Fruit fly (Drosophila melanogaster) Kc167 (cell line): ENCODE measurements around the gene Polr2A.

Source experiments
- Myc ChIP-seq: fragments of >200 bp; optimal IDR thresholded peaks from 2 replicates; lab custom pipeline; 2017; ENCODE audit warnings: missing external identifiers
- h ChIP-seq: fragments of >200 bp; optimal IDR thresholded peaks from 3 replicates; lab custom pipeline; 2018; ENCODE audit warnings: missing external identifiers
- insv ChIP-seq: fragments of >200 bp; optimal IDR thresholded peaks from 3 replicates; lab custom pipeline; 2018; ENCODE audit warnings: missing external identifiers
- psq ChIP-seq: fragments of >200 bp; optimal IDR thresholded peaks from 2 replicates; lab custom pipeline; 2017; ENCODE audit warnings: missing external identifiers
- ttk ChIP-seq: sonication (Bioruptor generic); optimal IDR thresholded peaks from 2 replicates; lab custom pipeline; 2017; ENCODE audit warnings: missing external identifiers

DNA sequence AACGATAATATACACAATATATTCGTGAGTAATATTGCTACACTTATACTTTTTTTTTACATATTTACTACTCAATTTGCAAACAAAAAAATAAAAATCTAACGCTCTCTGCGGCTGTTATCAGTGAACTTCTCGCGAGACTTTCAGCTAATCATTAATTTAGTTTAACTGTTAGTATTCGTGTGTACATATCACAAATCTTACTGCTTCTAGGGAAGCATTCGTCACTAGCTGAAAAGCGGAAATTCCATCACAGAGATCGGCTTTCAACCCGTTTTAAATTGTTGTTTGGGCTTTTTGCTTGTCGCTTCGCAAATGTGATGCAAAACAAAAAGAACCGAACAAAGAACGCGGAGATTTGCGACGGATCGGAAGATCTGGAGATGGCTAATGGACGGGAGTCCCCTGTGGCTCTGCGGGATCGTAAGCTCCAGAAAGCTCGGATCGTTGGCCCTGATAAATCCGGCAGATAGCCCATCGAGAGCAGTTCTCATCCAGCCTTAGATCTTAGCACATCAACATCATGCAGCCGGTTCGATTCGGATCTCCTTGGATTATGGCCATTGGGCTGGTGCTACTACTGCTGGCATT lies 8.6 kb downstream of the Polr2A start, which contains the start of gene PGRP-SA:
- TF ChIP-seq insv, result no peak
- TF ChIP-seq ttk (lab: Kevin White, UChicago), result no peak
- TF ChIP-seq h (lab: Kevin White, UChicago), result no peak
- TF ChIP-seq psq, result no peak
- no peak for TF ChIP-seq Myc (lab: Kevin White, UChicago)
